Worm (Caenorhabditis elegans) whole organism, late embryonic: Measurements from ENCODE around the gene ZC13.2.

Experiments used
- C08G9.2 ChIP-seq: sonication (generic microtip); optimal IDR thresholded peaks from 2 replicates; lab custom pipeline; 2016; ENCODE audit warnings: mild to moderate bottlenecking, missing genetic modification characterization, moderate library complexity, missing compliant biosample characterization
- K02D7.2 ChIP-seq: sonication (generic microtip); optimal IDR thresholded peaks from 2 replicates; lab custom pipeline; 2017; ENCODE audit warnings: mild to moderate bottlenecking, missing genetic modification characterization, missing compliant biosample characterization
- ceh-14 ChIP-seq: sonication (generic microtip); optimal IDR thresholded peaks from 2 replicates; lab custom pipeline; 2016; ENCODE audit warnings: missing genotype, missing genetic modification characterization, missing compliant biosample characterization
- ceh-18 ChIP-seq: sonication (generic microtip); optimal IDR thresholded peaks from 2 replicates; lab custom pipeline; 2016; ENCODE audit warnings: missing genetic modification characterization, missing compliant biosample characterization
- ceh-19 ChIP-seq: fragments of 200-800 bp; sonication (Bioruptor generic); optimal IDR thresholded peaks from 2 replicates; lab custom pipeline; 2018; ENCODE audit warnings: mild to moderate bottlenecking, missing genetic modification characterization, missing compliant biosample characterization
- ceh-2 ChIP-seq: sonication (generic microtip); optimal IDR thresholded peaks from 2 replicates; lab custom pipeline; 2016; ENCODE audit warnings: missing genotype, missing genetic modification characterization, missing compliant biosample characterization
- ceh-30 ChIP-seq: fragments of 150-350 bp; optimal IDR thresholded peaks from 2 replicates; lab custom pipeline; 2014; ENCODE audit warnings: missing biosample characterization, missing genetic modification characterization
- ceh-31 ChIP-seq: sonication (generic microtip); optimal IDR thresholded peaks from 2 replicates; lab custom pipeline; 2016; ENCODE audit warnings: missing genetic modification characterization, missing compliant biosample characterization
- ceh-34 ChIP-seq: sonication (generic microtip); optimal IDR thresholded peaks from 2 replicates; lab custom pipeline; 2016; ENCODE audit warnings: mild to moderate bottlenecking, missing genetic modification characterization, missing compliant biosample characterization
- ceh-48 ChIP-seq: sonication (generic microtip); optimal IDR thresholded peaks from 2 replicates; lab custom pipeline; 2016; ENCODE audit warnings: missing genetic modification characterization, inconsistent platforms, missing compliant biosample characterization
- che-1 ChIP-seq: sonication (generic microtip); optimal IDR thresholded peaks from 2 replicates; lab custom pipeline; 2016; ENCODE audit warnings: mild to moderate bottlenecking, missing genetic modification characterization, missing compliant biosample characterization
- dve-1 ChIP-seq: sonication (generic microtip); optimal IDR thresholded peaks from 2 replicates; lab custom pipeline; 2017; ENCODE audit warnings: antibody characterized with exemption, mild to moderate bottlenecking, missing genetic modification characterization, missing compliant biosample characterization
- elt-2 ChIP-seq: sonication (generic microtip); optimal IDR thresholded peaks from 2 replicates; lab custom pipeline; 2016; ENCODE audit warnings: missing genetic modification reagents, missing genetic modification characterization, missing compliant biosample characterization
- fax-1 ChIP-seq: sonication (generic microtip); optimal IDR thresholded peaks from 2 replicates; lab custom pipeline; 2016; ENCODE audit warnings: missing genotype, missing genetic modification characterization, missing compliant biosample characterization
- gmeb-2 ChIP-seq: sonication (generic microtip); optimal IDR thresholded peaks from 2 replicates; lab custom pipeline; 2016; ENCODE audit warnings: missing genetic modification characterization, inconsistent platforms, missing compliant biosample characterization
- hlh-13 ChIP-seq: fragments of 200-800 bp; sonication (Bioruptor generic); optimal IDR thresholded peaks from 2 replicates; lab custom pipeline; 2018; ENCODE audit warnings: mild to moderate bottlenecking, missing genetic modification characterization, missing compliant biosample characterization
- hlh-6 ChIP-seq: sonication (generic microtip); optimal IDR thresholded peaks from 2 replicates; lab custom pipeline; 2016; ENCODE audit warnings: missing genotype, missing genetic modification characterization, missing compliant biosample characterization
- hlh-8 ChIP-seq: sonication (generic microtip); optimal IDR thresholded peaks from 2 replicates; lab custom pipeline; 2016; ENCODE audit warnings: missing genotype, missing genetic modification characterization, missing compliant biosample characterization
- lim-6 ChIP-seq: sonication (generic microtip); optimal IDR thresholded peaks from 2 replicates; lab custom pipeline; 2016; ENCODE audit warnings: missing genetic modification characterization, missing compliant biosample characterization
- lin-11 ChIP-seq: fragments of 200-800 bp; sonication (Bioruptor generic); optimal IDR thresholded peaks from 2 replicates; lab custom pipeline; 2018; ENCODE audit warnings: mild to moderate bottlenecking, missing genetic modification characterization, missing compliant biosample characterization
- mec-3 ChIP-seq: sonication (generic microtip); optimal IDR thresholded peaks from 2 replicates; lab custom pipeline; 2016; ENCODE audit warnings: borderline replicate concordance, missing genetic modification characterization, missing compliant biosample characterization
- nfya-1 ChIP-seq: sonication (generic microtip); optimal IDR thresholded peaks from 2 replicates; lab custom pipeline; 2017; ENCODE audit warnings: missing genetic modification characterization, mild to moderate bottlenecking, missing compliant biosample characterization, antibody characterized with exemption, moderate library complexity
- nhr-232 ChIP-seq: sonication (generic microtip); optimal IDR thresholded peaks from 2 replicates; lab custom pipeline; 2016; ENCODE audit warnings: missing genetic modification characterization, missing compliant biosample characterization
- npax-4 ChIP-seq: sonication (generic microtip); optimal IDR thresholded peaks from 2 replicates; lab custom pipeline; 2016; ENCODE audit warnings: missing genetic modification characterization, missing compliant biosample characterization
- odd-2 ChIP-seq: sonication (generic microtip); optimal IDR thresholded peaks from 2 replicates; lab custom pipeline; 2017; ENCODE audit warnings: antibody characterized with exemption, mild to moderate bottlenecking, missing genetic modification characterization, missing compliant biosample characterization
- pax-1 ChIP-seq: fragments of 150-350 bp; optimal IDR thresholded peaks from 2 replicates; lab custom pipeline; 2014; ENCODE audit warnings: missing biosample characterization, missing genetic modification characterization
- pha-4 ChIP-seq: fragments of 150-350 bp; optimal IDR thresholded peaks from 2 replicates; lab custom pipeline; 2018; ENCODE audit warnings: missing biosample characterization, missing genetic modification reagents, missing genetic modification characterization
- ref-2 ChIP-seq: sonication (generic microtip); optimal IDR thresholded peaks from 2 replicates; lab custom pipeline; 2016; ENCODE audit warnings: missing genetic modification characterization, missing compliant biosample characterization
- sdc-2 ChIP-seq: sonication (generic microtip); optimal IDR thresholded peaks from 2 replicates; lab custom pipeline; 2016; ENCODE audit warnings: missing genotype, missing genetic modification characterization, missing compliant biosample characterization
- sox-2 ChIP-seq: fragments of 200-800 bp; sonication (Bioruptor generic); IDR thresholded peaks from 2 replicates; pipeline ENCODE4 v1.3.6; 2022; ENCODE audit warnings: missing genetic modification reagents, missing genetic modification characterization, missing compliant biosample characterization
- ttx-3 ChIP-seq: sonication (generic microtip); optimal IDR thresholded peaks from 2 replicates; lab custom pipeline; 2016; ENCODE audit warnings: missing genetic modification reagents, missing genetic modification characterization, missing compliant biosample characterization
- unc-42 ChIP-seq: sonication (generic microtip); optimal IDR thresholded peaks from 2 replicates; lab custom pipeline; 2016; ENCODE audit warnings: missing genotype, missing genetic modification characterization, missing compliant biosample characterization
- unc-55 ChIP-seq: sonication (generic microtip); optimal IDR thresholded peaks from 2 replicates; lab custom pipeline; 2017; ENCODE audit warnings: missing biosample characterization, missing genetic modification reagents, missing genetic modification characterization
- ztf-16 ChIP-seq: sonication (generic microtip); optimal IDR thresholded peaks from 2 replicates; lab custom pipeline; 2017; ENCODE audit warnings: missing genetic modification characterization, missing compliant biosample characterization

The ZC13.2 gene

DNA sequence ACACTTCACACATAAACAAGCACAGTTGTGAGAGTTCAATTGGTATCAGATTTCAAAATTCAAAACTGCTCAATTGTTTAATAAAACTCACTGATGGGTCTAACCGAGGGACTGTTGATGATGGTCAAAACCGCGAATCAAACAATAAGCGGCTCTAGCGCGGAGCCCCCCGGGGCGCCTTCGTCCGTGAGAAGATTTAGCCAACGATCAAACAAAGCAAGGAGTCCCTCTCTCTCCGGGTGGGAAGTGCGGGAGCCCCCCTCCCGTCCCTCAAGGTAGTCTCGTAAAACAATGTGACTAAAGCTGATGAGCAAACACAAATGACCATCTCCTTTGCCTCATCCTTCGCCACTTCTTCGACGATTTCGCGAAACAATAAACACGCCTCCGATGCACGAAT, 22.8 kb upstream of the ZC13.2 start:
- TF ChIP-seq npax-4 (tag; lab: Kevin White, UChicago), result no peak
- no peak for TF ChIP-seq ttx-3 (tag; lab: Kevin White, UChicago)
- TF ChIP-seq ceh-48 (tag; lab: Kevin White, UChicago), result no peak
- no peak for TF ChIP-seq gmeb-2 (tag; lab: Kevin White, UChicago)
- TF ChIP-seq ceh-2 (tag; lab: Kevin White, UChicago), result peak; percentile 14
- peak; percentile 32 for TF ChIP-seq ref-2 (tag; lab: Kevin White, UChicago)
- TF ChIP-seq ceh-34 (tag; lab: Kevin White, UChicago), result peak; percentile 55

DNA sequence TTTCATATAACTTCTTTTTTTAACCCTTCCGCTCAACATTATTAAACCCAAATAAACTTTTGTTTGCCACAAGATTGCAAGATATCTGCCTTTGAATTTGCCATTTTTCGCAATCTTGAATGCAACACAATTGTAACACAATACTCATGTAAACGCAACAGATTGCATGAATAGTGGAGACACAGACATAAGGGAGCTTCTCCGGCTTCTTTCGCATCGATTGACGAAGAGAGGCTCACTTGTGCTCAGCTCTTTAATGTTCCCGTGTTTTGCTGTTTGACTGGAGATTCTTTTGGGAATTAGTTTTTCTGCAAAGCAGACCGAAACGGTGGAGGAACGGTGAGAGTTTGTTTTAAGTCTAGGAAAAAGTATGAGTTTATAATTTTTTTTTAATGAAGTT, 21.1 kb upstream of the ZC13.2 start, which contains the start of gene F56F10.2:
TSS of gene F56F10.2 (plus strand) at position 215 of the 400 bp plus-strand sequence.
- TF ChIP-seq dve-1, result no peak
- TF ChIP-seq ceh-48 (tag; lab: Kevin White, UChicago), result peak; percentile 58
- TF ChIP-seq unc-42 (tag; lab: Kevin White, UChicago), result peak; percentile 58
- no peak for TF ChIP-seq odd-2 (tag; lab: Kevin White, UChicago)
- TF ChIP-seq ceh-34 (tag; lab: Kevin White, UChicago), result peak; percentile 85
- peak; percentile 11 for TF ChIP-seq ceh-31
- peak; percentile 21 for TF ChIP-seq ceh-19 (GFP tag; lab: Kevin White, UChicago)

DNA sequence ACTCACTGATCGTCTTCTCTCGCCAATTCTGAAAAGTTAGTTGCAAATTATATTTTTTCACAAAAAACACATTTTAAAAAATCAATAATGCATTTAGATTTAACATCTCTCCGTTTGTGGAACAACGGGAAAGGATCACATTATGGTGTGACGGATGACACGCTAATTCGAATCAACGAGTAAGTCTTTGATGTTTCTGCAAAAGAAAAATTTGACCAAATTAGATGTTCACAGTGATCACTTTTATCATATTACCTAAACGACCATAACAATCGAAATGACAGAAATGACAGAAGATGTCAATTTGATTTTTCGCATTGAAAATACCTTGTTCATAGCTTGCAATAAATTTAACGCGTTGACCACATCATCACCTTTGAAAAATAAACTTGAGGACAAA, 19.1 kb upstream of the ZC13.2 start:
- TF ChIP-seq mec-3 (no peak), ceh-14 (tag; lab: Kevin White, UChicago) (no peak), ceh-18 (no peak), lin-11 (tag; lab: Kevin White, UChicago) (no peak), ztf-16 (tag; lab: Kevin White, UChicago) (no peak), hlh-6 (no peak), ceh-19 (GFP tag; lab: Kevin White, UChicago) (no peak), fax-1 (tag; lab: Kevin White, UChicago) (no peak), dve-1 (no peak), pha-4 (tag; lab: Kevin White, UChicago) (no peak)

DNA sequence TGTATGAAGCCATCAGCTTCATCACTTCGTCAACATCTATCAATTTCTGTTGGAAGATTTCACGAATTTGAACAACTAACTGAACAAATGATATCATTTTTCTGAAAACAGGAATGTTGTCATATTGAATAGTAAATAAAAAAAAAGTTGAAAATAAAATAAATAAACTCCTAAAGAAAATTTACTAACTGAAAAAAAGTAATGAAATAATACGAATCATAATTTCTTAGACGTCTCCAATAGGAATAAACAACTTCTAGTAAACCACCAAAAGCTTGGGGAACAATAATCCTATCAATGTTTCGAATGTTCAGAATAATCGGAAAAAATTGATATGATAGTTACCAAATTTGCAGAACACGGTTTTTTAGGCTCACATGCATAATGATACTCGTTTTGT, 17.0 kb upstream of the ZC13.2 start, which contains the start of gene cdo-1:
TSS of gene cdo-1 (minus strand) at position 101 of the 400 bp plus-strand sequence.
- TF ChIP-seq ceh-2 (tag; lab: Kevin White, UChicago), result no peak
- no peak for TF ChIP-seq hlh-8 (tag; lab: Kevin White, UChicago)
- TF ChIP-seq ceh-18, result no peak
- TF ChIP-seq C08G9.2 (tag; lab: Kevin White, UChicago), result no peak
- no peak for TF ChIP-seq mec-3
- TF ChIP-seq odd-2 (tag; lab: Kevin White, UChicago), result no peak
- TF ChIP-seq sox-2 (GFP tag; lab: Robert Waterston, UW), result no peak
- TF ChIP-seq K02D7.2 (tag; lab: Kevin White, UChicago), result no peak
- no peak for TF ChIP-seq pax-1 (tag; lab: Kevin White, UChicago)

DNA sequence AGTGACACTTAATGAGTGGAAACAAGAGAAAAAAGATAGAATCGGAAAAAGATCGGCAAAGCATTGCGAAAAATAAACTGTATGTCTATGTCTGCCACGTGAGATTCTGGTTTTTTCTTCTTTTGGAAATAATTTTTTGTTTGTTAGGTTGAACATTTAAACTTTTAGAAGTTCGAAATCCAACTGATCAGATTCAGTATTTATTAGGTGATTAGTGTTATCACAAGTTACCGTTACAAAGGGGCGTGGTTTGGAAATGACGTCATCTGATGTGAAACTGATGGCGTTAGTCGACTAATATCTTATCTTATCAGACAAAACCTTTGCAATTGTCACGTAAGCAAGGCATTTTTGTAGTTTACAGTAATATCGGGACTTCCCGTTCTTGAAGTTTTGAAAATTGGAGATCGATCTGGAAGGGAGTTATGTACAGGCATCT, 16.2 kb upstream of the ZC13.2 start:
- TF ChIP-seq lin-11 (tag; lab: Kevin White, UChicago), result no peak
- TF ChIP-seq elt-2 (tag; lab: Kevin White, UChicago), result peak; percentile 77

DNA sequence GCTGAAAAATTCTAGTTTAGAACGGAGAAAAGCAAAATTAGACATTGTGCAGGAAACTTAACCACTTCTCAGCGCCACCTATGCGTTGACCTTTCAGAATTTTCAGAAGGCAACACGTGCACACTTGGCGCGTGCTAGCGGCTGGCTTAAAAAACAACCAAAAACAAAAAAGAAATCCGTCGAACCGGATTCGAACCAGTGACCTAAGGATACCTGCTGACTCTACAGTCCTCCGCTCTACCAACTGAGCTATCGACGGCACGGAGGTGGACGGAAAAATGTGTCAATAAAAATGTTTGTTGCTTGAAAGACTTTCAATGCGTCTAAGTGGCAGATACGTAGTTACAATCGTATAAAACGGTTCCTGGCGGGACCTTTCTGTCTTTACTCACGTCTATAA, 15.3 kb upstream of the ZC13.2 start:
- TF ChIP-seq hlh-13 (no peak), fax-1 (tag; lab: Kevin White, UChicago) (no peak), sdc-2 (tag; lab: Kevin White, UChicago) (no peak), ceh-30 (no peak), ceh-48 (tag; lab: Kevin White, UChicago) (no peak), unc-42 (tag; lab: Kevin White, UChicago) (no peak), nhr-232 (tag; lab: Kevin White, UChicago) (no peak), C08G9.2 (tag; lab: Kevin White, UChicago) (no peak), nfya-1 (tag; lab: Kevin White, UChicago) (no peak), unc-55 (GFP tag; lab: Kevin White, UChicago) (no peak), che-1 (tag; lab: Kevin White, UChicago) (no peak), lim-6 (tag; lab: Kevin White, UChicago) (no peak)
- TF ChIP-seq, all 69 proteins: peak for 0
